Fruit fly (Drosophila melanogaster): ENCODE measurements around the gene mts.

Gene mts

DNA sequence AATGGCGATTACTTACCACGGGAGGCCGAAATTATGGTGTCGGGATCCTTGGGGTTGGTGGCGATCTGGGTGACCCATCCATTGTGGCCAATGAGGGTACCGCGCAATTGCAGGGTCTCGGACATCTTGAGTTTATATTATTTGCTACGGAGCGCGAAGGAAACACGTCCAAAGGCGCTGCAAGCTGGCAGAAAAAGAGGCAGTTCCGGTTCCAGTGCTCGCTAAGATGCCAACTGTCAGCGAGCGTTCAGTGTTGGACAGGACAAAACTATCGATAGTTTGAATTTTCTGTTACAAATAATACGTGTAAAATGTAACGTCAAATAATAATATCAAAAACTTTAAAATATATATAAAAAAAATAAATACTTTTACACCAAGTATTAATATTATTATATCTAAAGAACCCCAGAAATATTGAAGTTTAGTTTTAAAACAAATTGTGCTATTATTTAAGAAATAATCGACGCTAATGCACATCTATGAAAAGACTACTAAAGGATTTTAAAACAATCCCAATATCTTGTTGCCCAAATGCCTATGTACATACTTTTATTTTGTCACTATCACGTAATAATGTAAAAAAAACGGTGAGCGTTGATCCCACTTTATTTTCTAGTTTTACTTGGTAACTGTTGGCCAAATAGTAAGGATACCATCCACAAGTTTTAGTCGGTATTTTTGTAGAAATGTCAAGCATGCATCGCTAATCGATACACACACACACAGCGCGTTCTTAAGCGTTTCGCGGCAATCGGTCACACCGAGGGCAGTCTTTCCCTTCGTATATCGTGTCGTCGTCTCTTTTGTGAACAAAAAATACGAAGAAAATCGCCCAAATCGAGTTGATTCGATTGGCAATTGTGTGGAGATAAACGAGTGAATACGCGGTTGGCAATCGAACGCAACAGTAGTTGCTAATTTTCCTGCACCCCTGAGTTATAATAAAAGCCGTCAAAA is at the start of gene mts, which contains the start of gene Rack1:
Gene mts (plus strand): TSS at position 606 of the 960 bp plus-strand sequence.
Gene Rack1 (minus strand): TSS at position 271 of the 960 bp plus-strand sequence.
- TF ChIP-seq noc (tag; optimal IDR thresholded peaks at IDR 0.05), result peak; percentile 61

DNA sequence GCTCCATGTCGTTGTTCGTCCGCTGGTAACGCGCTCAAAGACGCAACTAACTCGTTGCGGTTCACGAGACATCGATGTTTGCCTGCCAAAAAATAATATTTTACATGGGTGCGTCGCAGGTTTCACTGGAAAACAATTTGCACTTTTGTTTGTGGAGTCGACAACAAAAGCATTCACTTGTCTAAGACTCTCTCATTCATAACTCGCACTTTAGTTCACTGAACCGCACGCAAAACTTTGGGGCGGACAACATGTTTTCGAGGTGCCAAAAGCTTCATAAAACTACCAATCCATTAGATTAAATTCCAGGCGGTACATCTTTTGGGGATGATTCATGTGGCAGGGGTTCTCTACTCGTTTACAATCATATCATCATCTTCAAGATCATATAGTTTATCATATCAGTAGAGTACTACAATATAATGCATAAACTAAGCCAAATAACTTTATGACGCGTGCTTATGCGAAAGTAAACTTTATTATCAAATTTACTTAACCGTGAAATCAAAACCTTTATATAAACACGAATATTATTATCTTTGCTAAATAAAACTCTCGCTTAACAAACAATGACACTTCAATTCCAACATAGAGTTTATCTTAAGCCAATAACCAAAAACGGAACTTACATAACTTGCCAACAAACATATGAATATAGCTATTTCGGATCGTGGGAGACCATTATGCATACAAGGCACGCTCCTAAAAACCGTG is 49.3 kb upstream of the mts start, which contains the start of gene CG7179:
Gene CG7179 (minus strand): TSS at position 51 of the 714 bp plus-strand sequence.
- TF ChIP-seq noc (tag; optimal IDR thresholded peaks at IDR 0.05), result peak; percentile 40

DNA sequence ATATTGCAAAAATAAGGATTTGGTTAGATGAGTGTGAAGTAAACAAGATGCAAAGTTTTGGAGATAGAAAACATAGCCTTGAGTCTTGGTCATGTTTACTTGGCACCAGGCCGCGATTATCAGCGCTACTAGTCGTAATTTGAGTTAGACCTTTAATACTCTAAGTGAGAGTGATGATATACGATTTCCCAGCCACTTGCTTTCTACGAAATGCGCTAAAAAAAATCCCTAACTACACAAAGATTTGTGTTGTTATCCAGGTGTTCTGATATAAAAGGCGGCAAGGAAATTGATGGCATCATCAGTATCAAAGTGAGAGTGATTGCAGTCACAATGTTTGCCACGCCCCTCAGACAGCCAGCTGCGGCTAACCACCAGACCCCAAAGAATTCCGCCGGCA is 47.7 kb upstream of the mts start, which contains the start of gene Uro:
Gene Uro (plus strand): TSS at position 301 of the 400 bp plus-strand sequence.
- no peak for TF ChIP-seq noc (tag; optimal IDR thresholded peaks at IDR 0.05)

DNA sequence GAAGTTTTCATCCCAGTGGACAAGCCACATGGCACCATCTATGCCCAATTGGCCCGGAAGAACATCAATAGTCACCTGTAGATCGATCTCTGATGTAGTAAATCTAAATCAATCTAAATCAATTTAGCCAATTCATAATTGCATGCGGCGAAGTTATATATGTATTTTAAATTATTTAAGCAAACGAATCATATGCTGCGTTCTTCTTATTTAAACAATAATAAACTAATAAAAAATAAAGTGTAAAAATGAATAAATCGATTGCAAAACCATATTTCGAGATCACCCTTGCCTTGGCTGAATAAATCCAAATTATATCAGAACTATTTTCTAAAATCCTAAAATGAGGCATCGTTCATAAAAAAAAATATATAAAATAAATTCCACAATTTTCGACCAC is 46.3 kb upstream of the mts start, which contains the start of gene CG7164:
Gene CG7164 (plus strand): TSS at position 301 of the 400 bp plus-strand sequence.
- TF ChIP-seq noc (tag; optimal IDR thresholded peaks at IDR 0.05), result no peak

DNA sequence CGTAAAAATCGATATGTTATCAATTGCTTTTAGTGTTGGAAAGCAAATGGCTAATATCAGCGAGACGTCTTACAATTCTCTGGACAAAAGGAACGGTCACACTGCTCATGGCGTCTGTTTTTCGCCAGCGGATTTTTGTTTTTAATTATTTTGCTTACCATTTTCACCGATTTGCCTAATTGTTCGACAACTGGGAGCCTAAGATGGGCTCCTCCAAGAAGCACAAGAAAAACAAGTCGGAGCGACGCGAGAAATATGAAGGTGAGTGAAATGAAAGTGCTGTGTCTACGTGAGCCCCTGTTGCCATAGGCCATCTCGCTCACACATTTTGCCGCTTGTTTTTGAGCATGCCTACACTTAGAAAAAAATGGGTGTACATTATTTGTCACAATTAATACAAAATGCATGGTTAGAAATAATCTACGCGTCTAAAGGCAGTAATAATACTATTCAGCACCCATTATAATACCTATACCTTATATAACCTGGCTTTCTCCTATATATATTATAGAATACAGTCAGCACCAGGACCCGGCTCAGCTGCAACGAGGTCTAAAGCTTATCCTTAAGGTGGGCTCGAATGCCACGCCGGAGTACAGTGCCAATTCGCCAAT is 44.6 kb upstream of the mts start, which contains the start of gene Brd7-9:
Gene Brd7-9 (plus strand): TSS at position 78 of the 614 bp plus-strand sequence.
- peak; percentile 15 for TF ChIP-seq noc (tag; optimal IDR thresholded peaks at IDR 0.05)

DNA sequence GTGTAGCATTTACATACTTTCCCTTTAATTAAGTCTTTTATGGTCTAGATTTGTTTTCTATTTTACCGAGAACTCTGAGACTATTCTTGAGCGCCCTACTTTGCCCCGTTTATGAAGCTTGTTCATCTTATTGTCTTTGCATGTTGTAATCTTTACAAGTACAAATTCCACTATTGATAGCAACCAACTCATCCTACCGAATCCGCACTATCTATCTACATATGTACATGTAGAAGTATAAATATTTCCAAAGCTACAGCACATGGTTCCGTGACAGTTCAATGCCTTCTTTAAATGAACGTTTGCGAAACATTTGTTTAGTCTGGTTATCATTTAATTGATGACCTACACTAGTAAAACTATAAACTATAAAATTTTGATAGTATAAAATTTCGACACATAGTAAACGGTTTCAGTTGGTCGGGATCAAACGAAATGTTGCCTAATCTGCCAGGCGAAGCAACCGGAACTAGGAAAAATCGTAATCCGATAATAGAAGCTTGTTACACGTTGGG is 38.4 kb upstream of the mts start:
- TF ChIP-seq noc (tag; optimal IDR thresholded peaks at IDR 0.05), result no peak

DNA sequence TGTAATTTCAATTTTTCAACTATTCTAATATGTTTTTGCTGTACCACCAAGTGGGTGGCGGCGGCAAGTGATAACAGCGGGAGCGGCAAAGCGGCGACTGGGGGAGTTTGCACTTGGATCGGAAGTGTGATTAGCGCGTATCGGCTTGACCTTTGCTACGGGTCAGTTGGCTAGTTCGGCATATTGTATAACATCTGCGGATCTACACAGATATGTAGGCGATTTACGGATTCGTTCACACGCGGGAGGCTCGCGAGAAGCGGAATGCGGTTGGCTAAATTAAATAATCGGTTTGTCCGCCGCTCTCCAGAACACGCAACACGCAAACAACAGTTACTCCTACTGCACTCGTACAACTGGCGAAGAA is 37.4 kb upstream of the mts start:
- no peak for TF ChIP-seq noc (tag; optimal IDR thresholded peaks at IDR 0.05)

DNA sequence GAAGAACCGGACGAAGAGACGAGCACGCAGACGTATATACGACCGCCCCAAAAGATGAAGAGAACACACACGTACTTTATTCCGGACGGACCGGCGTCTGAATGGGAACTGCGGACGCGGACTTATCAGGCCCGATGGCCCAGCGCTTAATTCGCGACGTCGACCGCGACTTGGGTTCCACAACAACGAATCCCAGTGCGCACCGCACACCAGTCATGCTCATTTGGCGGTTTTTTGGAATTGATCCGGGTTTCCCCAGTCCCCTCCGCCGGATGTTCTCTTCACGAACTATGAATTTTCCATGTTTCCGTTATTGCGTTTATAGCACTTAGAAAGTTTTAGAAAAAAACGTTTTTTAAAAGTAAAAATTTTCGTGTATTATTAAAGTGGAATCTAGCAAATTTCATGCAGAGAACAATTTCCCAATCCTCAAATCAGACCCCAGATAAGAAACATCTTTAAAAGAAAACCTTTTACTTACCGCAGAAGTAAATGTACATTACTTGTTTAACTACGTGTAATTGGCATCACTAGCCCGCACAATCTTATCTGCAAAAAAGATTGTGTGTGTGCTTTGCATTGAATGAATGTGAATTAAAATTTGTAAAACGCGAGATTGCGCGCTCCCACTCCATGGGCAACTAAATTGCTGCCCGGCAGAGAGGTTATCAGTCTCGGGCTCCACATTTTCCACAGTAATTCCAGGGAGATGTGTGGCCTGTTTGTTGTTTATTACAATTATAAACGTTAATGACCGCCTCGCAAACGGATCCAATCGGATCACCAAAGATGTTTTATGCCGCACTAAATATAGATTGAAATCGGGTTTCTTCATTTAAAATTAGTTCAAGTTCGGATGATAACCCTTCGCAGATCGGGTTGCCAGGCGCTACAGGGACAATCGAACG is 36.7 kb upstream of the mts start, which contains the start of gene CG7149:
Gene CG7149 (minus strand): TSS at position 110 of the 908 bp plus-strand sequence.
- peak; percentile 60 for TF ChIP-seq noc (tag; optimal IDR thresholded peaks at IDR 0.05)

DNA sequence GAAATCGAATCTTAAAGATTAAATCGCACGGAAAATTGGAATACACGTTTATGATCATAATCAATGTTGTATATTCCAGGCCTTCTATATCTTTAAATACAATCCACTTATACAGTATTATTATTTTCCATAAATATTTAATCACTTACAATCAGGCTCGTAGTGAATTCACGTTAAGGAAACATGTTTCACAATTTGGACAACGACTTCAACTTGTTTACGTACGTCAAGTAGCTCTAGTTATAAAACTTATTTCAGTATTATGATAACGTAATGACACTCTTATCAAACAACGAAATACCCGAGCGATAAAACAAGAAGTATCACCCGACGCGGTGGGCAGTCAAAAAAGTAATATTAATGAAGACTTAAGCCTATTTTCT is 36.1 kb upstream of the mts start:
- TF ChIP-seq noc (tag; optimal IDR thresholded peaks at IDR 0.05), result no peak

DNA sequence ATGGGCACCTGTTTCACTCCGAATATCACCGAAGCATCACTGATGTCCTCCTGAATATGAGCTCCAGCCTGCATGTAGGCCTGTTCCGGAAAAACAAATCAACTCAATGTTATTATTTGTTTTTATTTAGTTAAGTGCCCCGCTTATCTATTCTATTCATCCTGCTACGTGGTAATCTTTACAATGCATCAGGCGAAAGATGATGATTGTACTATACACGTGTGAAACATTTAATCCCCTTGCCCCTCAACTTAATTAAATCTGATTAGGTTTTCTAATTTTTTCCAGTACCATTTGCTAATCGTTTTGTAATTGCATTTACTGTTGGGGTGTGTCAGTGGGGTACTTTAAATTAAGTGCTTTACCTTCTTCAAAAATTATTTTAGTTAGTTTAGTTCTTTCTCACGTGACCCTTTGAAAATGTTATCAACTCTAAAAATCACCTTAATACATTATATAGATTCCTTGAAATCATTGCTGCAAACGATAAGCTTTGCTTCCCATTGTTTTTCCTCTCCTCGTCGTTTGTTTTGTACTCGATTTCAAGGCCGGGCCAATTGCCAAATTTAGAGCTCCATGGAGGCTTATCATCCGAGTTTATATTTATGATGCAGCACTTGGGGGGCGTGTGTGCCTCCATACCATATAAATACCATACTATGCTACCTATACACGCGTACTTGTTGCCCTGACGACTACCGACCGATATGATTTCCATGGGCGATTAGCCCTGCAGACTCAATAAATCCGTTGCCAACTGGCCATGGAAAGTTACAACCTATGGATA is 32.6 kb upstream of the mts start:
- TF ChIP-seq noc (tag; optimal IDR thresholded peaks at IDR 0.05), result no peak

DNA sequence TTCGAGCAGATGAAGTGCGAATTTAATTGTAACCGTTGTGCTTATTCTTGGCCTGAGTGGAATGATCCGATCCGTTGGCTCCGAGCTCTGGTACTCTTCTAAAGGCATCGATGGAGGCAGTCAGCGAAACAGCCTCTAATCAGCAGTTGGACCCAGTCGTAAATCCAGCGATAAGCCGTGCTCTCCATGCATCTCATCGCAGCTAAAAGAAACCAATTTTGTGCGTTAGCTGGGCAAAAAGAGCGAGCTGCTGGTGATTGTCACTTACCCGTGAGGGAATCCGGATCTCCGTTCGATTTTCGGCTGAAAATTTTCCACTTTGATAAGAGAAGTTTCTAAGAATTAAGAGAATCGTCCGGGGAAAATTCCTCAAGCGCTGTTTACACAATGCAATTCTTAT is 31.6 kb upstream of the mts start, which contains the start of gene LKRSDH:
Gene LKRSDH (minus strand): TSS at position 101 of the 400 bp plus-strand sequence.
- no peak for TF ChIP-seq noc (tag; optimal IDR thresholded peaks at IDR 0.05)

DNA sequence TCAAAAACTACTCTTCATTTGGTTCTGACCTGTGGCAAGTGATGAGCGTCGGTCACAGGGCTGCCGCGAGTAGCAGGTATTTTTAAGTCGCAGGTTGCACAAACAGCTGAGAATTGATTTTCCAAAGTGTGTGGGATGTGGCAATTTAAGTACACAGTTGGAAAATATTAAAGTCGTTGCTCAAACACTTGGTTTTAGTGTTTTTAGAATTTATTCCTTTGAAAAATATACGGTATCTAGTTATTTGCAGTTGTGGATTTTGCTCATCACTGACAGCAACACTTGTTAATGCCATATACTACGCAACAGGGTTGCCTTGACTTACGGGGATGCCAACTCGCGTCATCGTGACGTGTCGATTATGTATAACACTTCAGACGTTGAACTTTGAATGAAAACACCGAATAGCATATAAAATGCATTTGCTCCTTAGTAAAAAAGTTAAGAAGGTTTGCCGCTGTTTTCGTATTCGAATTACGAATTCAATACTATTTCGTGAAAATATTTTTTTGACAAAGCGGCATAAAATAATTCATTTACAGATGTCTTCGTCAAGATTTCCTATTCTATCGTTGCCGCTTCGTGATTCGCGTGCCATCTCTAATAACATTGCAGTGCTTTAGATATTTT is 27.5 kb upstream of the mts start, which contains the start of the genes Herp and r2d2:
Gene Herp (minus strand): TSS at position 255 of the 630 bp plus-strand sequence.
Gene r2d2 (plus strand): TSS at position 344 of the 630 bp plus-strand sequence.
- TF ChIP-seq noc (tag; optimal IDR thresholded peaks at IDR 0.05), result peak; percentile 89

DNA sequence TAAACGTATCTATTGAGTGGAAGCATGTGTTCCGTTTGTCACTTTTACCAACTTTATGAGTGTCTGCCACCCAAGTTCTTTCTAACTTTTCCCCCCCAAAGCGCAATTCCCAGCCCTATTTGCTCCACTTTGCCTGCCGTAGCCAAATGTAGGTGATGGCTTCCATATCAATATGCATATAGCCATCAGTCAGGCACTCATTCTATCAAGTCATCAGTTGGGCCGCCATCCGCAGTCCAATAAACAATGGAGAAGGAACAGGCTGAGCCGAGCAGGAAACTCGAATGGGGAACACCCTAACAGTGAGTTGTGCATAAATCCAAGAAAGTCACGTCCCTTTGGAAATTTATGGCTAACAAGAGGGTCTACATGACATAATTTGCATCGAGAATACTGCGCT is 19.9 kb upstream of the mts start:
- TF ChIP-seq noc (tag; optimal IDR thresholded peaks at IDR 0.05), result no peak
